Fruit fly (Drosophila melanogaster): ENCODE data around the gene kkv.
A peak's percentile ranks its signal among the peaks of the same experiment; 100 is the strongest.

kkv gene

dm6 chr3R:5355135-5355493, 37.6 kb downstream of the kkv start:
- no peak for TF ChIP-seq Lpt (GFP tag; optimal IDR thresholded peaks at IDR 0.05)
- TF ChIP-seq dac (GFP tag; optimal IDR thresholded peaks at IDR 0.05), result no peak
- TF ChIP-seq CG9139 (GFP tag; optimal IDR thresholded peaks at IDR 0.05), result no peak
- no peak for TF ChIP-seq Gug (GFP tag; IDR thresholded peaks at IDR 0.05)
- no peak for TF ChIP-seq CG10631 (GFP tag; optimal IDR thresholded peaks at IDR 0.05)
- TF ChIP-seq CG16779 (tag; optimal IDR thresholded peaks at IDR 0.05), result no peak
- TF ChIP-seq Met (GFP tag; optimal IDR thresholded peaks at IDR 0.05), result no peak
- no peak for TF ChIP-seq Eip75B (GFP tag; optimal IDR thresholded peaks at IDR 0.05)
- TF ChIP-seq Eip78C (GFP tag), result no peak
- TF ChIP-seq CG1621 (tag; optimal IDR thresholded peaks at IDR 0.05), result no peak
- no peak for TF ChIP-seq esn (GFP tag; optimal IDR thresholded peaks at IDR 0.05)
- no peak for TF ChIP-seq CG4318 (GFP tag; optimal IDR thresholded peaks at IDR 0.05)
- TF ChIP-seq Smox (GFP tag; optimal IDR thresholded peaks at IDR 0.05), result no peak
- no peak for TF ChIP-seq ss (GFP tag; optimal IDR thresholded peaks at IDR 0.05)
- TF ChIP-seq salr (GFP tag; optimal IDR thresholded peaks at IDR 0.05), result no peak
- no peak for TF ChIP-seq CG31627 (GFP tag; optimal IDR thresholded peaks at IDR 0.05)
- TF ChIP-seq CG11902 (GFP tag; optimal IDR thresholded peaks at IDR 0.05), result no peak

- TF ChIP-seq CG11902 (GFP tag; optimal IDR thresholded peaks at IDR 0.05), result no peak
- TF ChIP-seq CG16779 (tag; optimal IDR thresholded peaks at IDR 0.05), result no peak
- no peak for TF ChIP-seq Eip93F (GFP tag; optimal IDR thresholded peaks at IDR 0.05)
- no peak for TF ChIP-seq Blimp-1 (GFP tag; optimal IDR thresholded peaks at IDR 0.05)
- peak; percentile 1 for TF ChIP-seq CG31627 (GFP tag; optimal IDR thresholded peaks at IDR 0.05)
- no peak for TF ChIP-seq vri (GFP tag; optimal IDR thresholded peaks at IDR 0.05)
- TF ChIP-seq acj6 (GFP tag; optimal IDR thresholded peaks at IDR 0.05), result no peak
- peak; percentile 16 for TF ChIP-seq fkh (GFP tag; optimal IDR thresholded peaks at IDR 0.05)
- TF ChIP-seq salr (GFP tag; optimal IDR thresholded peaks at IDR 0.05), result no peak
- no peak for TF ChIP-seq fd59A (GFP tag; optimal IDR thresholded peaks at IDR 0.05)
- TF ChIP-seq dsx (GFP tag; optimal IDR thresholded peaks at IDR 0.05; ENCODE audit: poor library complexity, severe bottlenecking), result peak; percentile 41
- TF ChIP-seq CG15336 (GFP tag; IDR thresholded peaks at IDR 0.05), result no peak
- TF ChIP-seq Eip78C (GFP tag), result peak; percentile 55
- TF ChIP-seq svp (GFP tag), result no peak
- peak; percentile 34 for TF ChIP-seq Eip75B (GFP tag; optimal IDR thresholded peaks at IDR 0.05)
- TF ChIP-seq CG7368 (GFP tag; optimal IDR thresholded peaks at IDR 0.05), result no peak
- no peak for TF ChIP-seq eg (GFP tag; IDR thresholded peaks at IDR 0.05)
- peak; percentile 44 for TF ChIP-seq Sox14 (GFP tag; optimal IDR thresholded peaks at IDR 0.05)
- TF ChIP-seq topi (GFP tag; optimal IDR thresholded peaks at IDR 0.05), result peak; percentile 24
- no peak for TF ChIP-seq CG3919 (GFP tag; optimal IDR thresholded peaks at IDR 0.05)
- no peak for TF ChIP-seq CG3032 (tag; optimal IDR thresholded peaks at IDR 0.05)
- TF ChIP-seq lz (GFP tag; optimal IDR thresholded peaks at IDR 0.05), result peak; percentile 13
- no peak for TF ChIP-seq Sox15 (GFP tag; optimal IDR thresholded peaks at IDR 0.05)
- no peak for TF ChIP-seq Hr39 (GFP tag; optimal IDR thresholded peaks at IDR 0.05)
- no peak for TF ChIP-seq CG32006 (GFP tag; optimal IDR thresholded peaks at IDR 0.05)
- no peak for TF ChIP-seq CG11762 (GFP tag; optimal IDR thresholded peaks at IDR 0.05; ENCODE audit: insufficient read depth)
- no peak for TF ChIP-seq Gug (GFP tag; IDR thresholded peaks at IDR 0.05)
- TF ChIP-seq CG4318 (GFP tag; optimal IDR thresholded peaks at IDR 0.05), result no peak
- no peak for TF ChIP-seq ss (GFP tag; optimal IDR thresholded peaks at IDR 0.05)
- no peak for TF ChIP-seq CG6163 (GFP tag; IDR thresholded peaks at IDR 0.05)
- TF ChIP-seq esn (GFP tag; optimal IDR thresholded peaks at IDR 0.05), result peak; percentile 34
- TF ChIP-seq Lpt (GFP tag; optimal IDR thresholded peaks at IDR 0.05), result no peak
- peak; percentile 33 for TF ChIP-seq Met (GFP tag; optimal IDR thresholded peaks at IDR 0.05)
Observed at dm6 chr3R:5354373-5355134, 38.1 kb downstream of the kkv start, which contains the start of the genes CG11999 and CG1161. Gene CG11999 (minus strand): TSS chr3R:5354747. Gene CG1161 (plus strand): TSS chr3R:5355092.

All from whole organism, prepupa.